Fruit fly (Drosophila melanogaster): ENCODE measurements around the gene Lkb1.

Lkb1 gene

dm6 chr3R:13645874-13646370 lies 30.4 kb upstream of the Lkb1 start, which contains the start of gene sqd (continued):
- TF ChIP-seq CG14050 (GFP tag; IDR thresholded peaks at IDR 0.05) (no peak; the same call in 2 of the 3 replicates), grau (tag; optimal IDR thresholded peaks at IDR 0.05) (peak; percentile 31), vfl (GFP tag; optimal IDR thresholded peaks at IDR 0.05) (no peak), usp (GFP tag; optimal IDR thresholded peaks at IDR 0.05) (no peak), CG10321 (GFP tag; IDR thresholded peaks at IDR 0.05) (0 out of 2 replicates have a peak, but pooled peaks have one; percentile 16), bcd (GFP tag; optimal IDR thresholded peaks at IDR 0.05) (peak; percentile 53), CG8359 (GFP tag; optimal IDR thresholded peaks at IDR 0.05; ENCODE audit: borderline replicate concordance) (peak; percentile 64), dmrt11E (tag; optimal IDR thresholded peaks at IDR 0.05) (peak; percentile 43), lilli (GFP tag; optimal IDR thresholded peaks at IDR 0.05) (peak; percentile 56), dmrt99B (tag; optimal IDR thresholded peaks at IDR 0.05) (peak; percentile 49), HLH4C (GFP tag; IDR thresholded peaks at IDR 0.05; ENCODE audit: partially characterized antibody) (no peak), Ets97D (GFP tag; optimal IDR thresholded peaks at IDR 0.05) (peak; percentile 93), sqz (GFP tag; optimal IDR thresholded peaks at IDR 0.05) (no peak), CoRest (tag; optimal IDR thresholded peaks at IDR 0.05) (peak; percentile 55), pros (GFP tag; optimal IDR thresholded peaks at IDR 0.05) (no peak), Nf-YC (tag; optimal IDR thresholded peaks at IDR 0.05) (no peak), Atf6 (GFP tag; IDR thresholded peaks at IDR 0.05) (peak; percentile 38; the same call in 1 of the 2 replicates), Poxn (GFP tag; IDR thresholded peaks at IDR 0.05) (no peak), CG17186 (GFP tag; optimal IDR thresholded peaks at IDR 0.05) (peak; percentile 48), Usf (GFP tag; optimal IDR thresholded peaks at IDR 0.05) (no peak), CG12236 (GFP tag; optimal IDR thresholded peaks at IDR 0.05) (peak; percentile 27), gce (GFP tag; IDR thresholded peaks at IDR 0.05) (no peak), CG12104 (GFP tag; optimal IDR thresholded peaks at IDR 0.05) (no peak), B-H2 (GFP tag; optimal IDR thresholded peaks at IDR 0.05) (peak; percentile 51), E2f1 (GFP tag; IDR thresholded peaks at IDR 0.05) (peak; percentile 44; the same call in 1 of the 2 replicates), trh (GFP tag; optimal IDR thresholded peaks at IDR 0.05) (no peak), ac (GFP tag; optimal IDR thresholded peaks at IDR 0.05) (no peak), org-1 (GFP tag; optimal IDR thresholded peaks at IDR 0.05) (no peak), CG31365 (tag; optimal IDR thresholded peaks at IDR 0.05) (peak; percentile 47), CG17385 (GFP tag; optimal IDR thresholded peaks at IDR 0.05) (peak; percentile 43), CG14860 (GFP tag; IDR thresholded peaks at IDR 0.05; ENCODE audit: partially characterized antibody) (no peak), Dref (GFP tag; IDR thresholded peaks at IDR 0.05) (no peak), Asciz (GFP tag; optimal IDR thresholded peaks at IDR 0.05) (peak; percentile 44), HLH54F (GFP tag; optimal IDR thresholded peaks at IDR 0.05) (peak; percentile 32), ttk (GFP tag; IDR thresholded peaks at IDR 0.05) (no peak), NK7.1 (GFP tag; optimal IDR thresholded peaks at IDR 0.05) (peak; percentile 5), vvl (GFP tag; IDR thresholded peaks at IDR 0.05) (peak; percentile 53), stwl (tag; optimal IDR thresholded peaks at IDR 0.05) (peak; percentile 70), Hr39 (optimal IDR thresholded peaks at IDR 0.05) (no peak), CG16813 (GFP tag; IDR thresholded peaks at IDR 0.05; ENCODE audit: partially characterized antibody) (0 out of 3 replicates have a peak, but pooled peaks have one; percentile 28), gcm (GFP tag; optimal IDR thresholded peaks at IDR 0.05) (peak; percentile 20), CG8944 (GFP tag; optimal IDR thresholded peaks at IDR 0.05) (peak; percentile 14), CG18764 (GFP tag; optimal IDR thresholded peaks at IDR 0.05) (peak; percentile 19), chn (GFP tag; optimal IDR thresholded peaks at IDR 0.05) (peak; percentile 66), toy (GFP tag; IDR thresholded peaks at IDR 0.05) (no peak), h (optimal IDR thresholded peaks at IDR 0.05) (no peak), lov (optimal IDR thresholded peaks at IDR 0.05) (no peak), lov (GFP tag; IDR thresholded peaks at IDR 0.05) (no peak), Sox102F (GFP tag; optimal IDR thresholded peaks at IDR 0.05) (no peak), jigr1 (GFP tag; IDR thresholded peaks at IDR 0.05) (no peak), CG12299 (tag; optimal IDR thresholded peaks at IDR 0.05) (no peak), chm (GFP tag; IDR thresholded peaks at IDR 0.05) (no peak)

All from whole organism, embryonic.